Worm (Caenorhabditis elegans): Measurements from ENCODE around the gene Y25C1A.14.
A peak's percentile ranks its signal among the peaks of the same experiment; 100 is the strongest.

The Y25C1A.14 gene

ce11 chrII:3065086-3065485 is 31.7 kb downstream of the Y25C1A.14 start:
- TF ChIP-seq nhr-12 (tag; optimal IDR thresholded peaks at IDR 0.05) (no peak), ztf-11 (tag; optimal IDR thresholded peaks at IDR 0.05) (no peak), nhr-11 (tag; optimal IDR thresholded peaks at IDR 0.05) (no peak), ceh-9 (tag; optimal IDR thresholded peaks at IDR 0.05) (no peak), lsy-12 (tag; optimal IDR thresholded peaks at IDR 0.05) (no peak), lin-39 (tag; optimal IDR thresholded peaks at IDR 0.05) (no peak), fkh-10 (GFP tag; optimal IDR thresholded peaks at IDR 0.05) (no peak), nhr-25 (tag; optimal IDR thresholded peaks at IDR 0.05) (no peak), tbx-2 (tag; optimal IDR thresholded peaks at IDR 0.05) (no peak), ztf-4 (tag; optimal IDR thresholded peaks at IDR 0.05) (no peak), nhr-43 (tag; optimal IDR thresholded peaks at IDR 0.05; ENCODE audit: poor library complexity, severe bottlenecking) (no peak), lin-15B (tag; optimal IDR thresholded peaks at IDR 0.05) (no peak), egl-27 (tag; optimal IDR thresholded peaks at IDR 0.05) (no peak), jun-1 (tag; optimal IDR thresholded peaks at IDR 0.05) (no peak), elt-2 (tag; optimal IDR thresholded peaks at IDR 0.05) (no peak), pqm-1 (tag; optimal IDR thresholded peaks at IDR 0.05) (no peak), skn-1 (tag; optimal IDR thresholded peaks at IDR 0.05) (no peak), nfya-1 (tag; optimal IDR thresholded peaks at IDR 0.05; ENCODE audit: insufficient read depth) (no peak), elt-3 (tag; optimal IDR thresholded peaks at IDR 0.05) (no peak), pha-4 (tag; optimal IDR thresholded peaks at IDR 0.05) (no peak)

- TF ChIP-seq ceh-28 (tag; optimal IDR thresholded peaks at IDR 0.05) (peak; percentile 97), nhr-23 (tag; optimal IDR thresholded peaks at IDR 0.05) (no peak)
These were observed 32.1 kb downstream of the Y25C1A.14 start for ce11 chrII:3064631-3065030.

ce11 chrII:3063984-3064383 is 32.8 kb downstream of the Y25C1A.14 start:
- TF ChIP-seq lin-15B (tag; optimal IDR thresholded peaks at IDR 0.05) (no peak), ceh-28 (tag; optimal IDR thresholded peaks at IDR 0.05) (peak; percentile 96)

ce11 chrII:3063366-3063765 is 33.4 kb downstream of the Y25C1A.14 start:
- TF ChIP-seq ceh-16 (tag; optimal IDR thresholded peaks at IDR 0.05) (no peak), ceh-28 (tag; optimal IDR thresholded peaks at IDR 0.05) (peak; percentile 98)

- TF ChIP-seq ceh-28 (tag; optimal IDR thresholded peaks at IDR 0.05) (peak; percentile 82), pqm-1 (tag; optimal IDR thresholded peaks at IDR 0.05) (no peak)
These were observed 33.9 kb downstream of the Y25C1A.14 start for ce11 chrII:3062876-3063275.

ce11 chrII:3062222-3062621 is 34.5 kb downstream of the Y25C1A.14 start:
- TF ChIP-seq nhr-11 (tag; optimal IDR thresholded peaks at IDR 0.05): no peak
- no peak for TF ChIP-seq nhr-76 (tag; optimal IDR thresholded peaks at IDR 0.05)
- peak; percentile 17 for TF ChIP-seq pqm-1 (tag; optimal IDR thresholded peaks at IDR 0.05)
- TF ChIP-seq ceh-28 (tag; optimal IDR thresholded peaks at IDR 0.05): peak; percentile 81
- peak; percentile 27 for TF ChIP-seq nfya-1 (tag; optimal IDR thresholded peaks at IDR 0.05; ENCODE audit: insufficient read depth)
- TF ChIP-seq pha-4 (tag; optimal IDR thresholded peaks at IDR 0.05): peak; percentile 36
- TF ChIP-seq elt-2 (tag; optimal IDR thresholded peaks at IDR 0.05): peak; percentile 69

ce11 chrII:3061605-3062004 is 35.2 kb downstream of the Y25C1A.14 start:
- TF ChIP-seq zag-1 (tag; optimal IDR thresholded peaks at IDR 0.05): no peak
- TF ChIP-seq sea-2 (GFP tag; optimal IDR thresholded peaks at IDR 0.05): no peak
- TF ChIP-seq nhr-11 (tag; optimal IDR thresholded peaks at IDR 0.05): no peak
- no peak for TF ChIP-seq aly-2 (tag; optimal IDR thresholded peaks at IDR 0.05)
- no peak for TF ChIP-seq lin-15B (tag; optimal IDR thresholded peaks at IDR 0.05)
- TF ChIP-seq pqm-1 (tag; optimal IDR thresholded peaks at IDR 0.05): no peak
- TF ChIP-seq ceh-28 (tag; optimal IDR thresholded peaks at IDR 0.05): no peak

- TF ChIP-seq fkh-10 (GFP tag; optimal IDR thresholded peaks at IDR 0.05) (no peak), elt-2 (tag; optimal IDR thresholded peaks at IDR 0.05) (no peak), ama-1 (optimal IDR thresholded peaks at IDR 0.05) (no peak), nhr-12 (tag; optimal IDR thresholded peaks at IDR 0.05) (no peak), mml-1 (tag; optimal IDR thresholded peaks at IDR 0.05) (no peak), unc-39 (tag; optimal IDR thresholded peaks at IDR 0.05) (no peak), nhr-23 (tag; optimal IDR thresholded peaks at IDR 0.05) (no peak), nhr-43 (tag; optimal IDR thresholded peaks at IDR 0.05; ENCODE audit: poor library complexity, severe bottlenecking) (no peak), nhr-237 (tag; optimal IDR thresholded peaks at IDR 0.05) (no peak), lin-39 (tag; optimal IDR thresholded peaks at IDR 0.05) (no peak), jun-1 (tag; optimal IDR thresholded peaks at IDR 0.05) (no peak), egl-27 (tag; optimal IDR thresholded peaks at IDR 0.05) (no peak), daf-12 (tag; optimal IDR thresholded peaks at IDR 0.05) (no peak), nhr-11 (tag; optimal IDR thresholded peaks at IDR 0.05) (no peak), ceh-16 (tag; optimal IDR thresholded peaks at IDR 0.05) (no peak), R02D3.7 (tag; optimal IDR thresholded peaks at IDR 0.05) (no peak), nhr-76 (tag; optimal IDR thresholded peaks at IDR 0.05) (no peak), snpc-4 (tag; optimal IDR thresholded peaks at IDR 0.05) (no peak), elt-3 (tag; optimal IDR thresholded peaks at IDR 0.05) (no peak), nhr-77 (tag; optimal IDR thresholded peaks at IDR 0.05) (no peak)
These were observed 36.0 kb downstream of the Y25C1A.14 start, which contains the start of gene Y25C1A.6 for ce11 chrII:3060782-3061181. Gene Y25C1A.6, plus strand, starts transcription at chrII:3061082.

All from whole organism, L3 larva.